Worm (Caenorhabditis elegans): ENCODE results near the gene clec-41.

Gene clec-41

DNA sequence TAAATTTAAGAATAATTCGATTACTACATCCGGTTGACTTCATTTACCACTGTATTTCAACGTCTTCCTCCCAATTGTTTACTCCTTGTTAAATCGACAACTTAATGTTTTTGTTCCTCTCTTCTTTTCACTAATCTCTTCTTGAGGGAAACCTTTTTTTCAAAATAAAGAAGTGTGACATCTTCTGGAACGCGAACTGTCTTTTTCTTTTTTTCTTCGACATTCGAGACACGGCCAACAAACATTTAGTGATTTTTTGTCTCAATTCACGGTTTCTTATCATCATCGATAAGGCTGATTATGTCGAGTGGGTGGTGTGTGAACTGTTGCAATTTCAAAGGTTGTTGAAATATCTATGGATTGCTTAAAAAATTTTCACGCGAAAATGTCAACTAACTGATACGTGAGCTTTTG, 52.7 kb downstream of the clec-41 start (continued):
- TF ChIP-seq pbrm-1 (GFP tag; IDR thresholded peaks at IDR 0.05): no peak
- no peak for TF ChIP-seq nhr-120 (GFP tag; IDR thresholded peaks at IDR 0.05)
- no peak for TF ChIP-seq hrde-1 (tag; optimal IDR thresholded peaks at IDR 0.05; ENCODE audit: borderline replicate concordance)
- TF ChIP-seq ceh-27 (GFP tag; optimal IDR thresholded peaks at IDR 0.05): no peak
- no peak for TF ChIP-seq lsy-27 (tag; optimal IDR thresholded peaks at IDR 0.05; ENCODE audit: borderline replicate concordance, insufficient read depth)
- TF ChIP-seq aptf-3 (GFP tag; IDR thresholded peaks at IDR 0.05): no peak
- TF ChIP-seq lir-1 (GFP tag; conservative IDR thresholded peaks at IDR 0.05): no peak
- TF ChIP-seq ztf-3 (GFP tag; optimal IDR thresholded peaks at IDR 0.05): no peak
- TF ChIP-seq mxl-1 (tag; optimal IDR thresholded peaks at IDR 0.05): no peak
- no peak for TF ChIP-seq sea-2 (GFP tag; IDR thresholded peaks at IDR 0.05)
- TF ChIP-seq zim-3 (tag; optimal IDR thresholded peaks at IDR 0.05): no peak
- TF ChIP-seq him-1 (tag; optimal IDR thresholded peaks at IDR 0.05): no peak
- no peak for TF ChIP-seq ccch-3 (GFP tag; optimal IDR thresholded peaks at IDR 0.05)
- TF ChIP-seq madf-3 (GFP tag; IDR thresholded peaks at IDR 0.05): no peak
- peak; percentile 2 for TF ChIP-seq tbp1 (GFP tag; optimal IDR thresholded peaks at IDR 0.05)
- TF ChIP-seq fkh-3 (tag; optimal IDR thresholded peaks at IDR 0.05): no peak
- no peak for TF ChIP-seq Y95B8A.8 (GFP tag; IDR thresholded peaks at IDR 0.05)
- no peak for TF ChIP-seq unc-130 (GFP tag; optimal IDR thresholded peaks at IDR 0.05)
- no peak for TF ChIP-seq mcd-1 (GFP tag; IDR thresholded peaks at IDR 0.05)
- no peak for TF ChIP-seq Y53F4B.3 (GFP tag; IDR thresholded peaks at IDR 0.05)
- TF ChIP-seq snpc-4 (GFP tag; optimal IDR thresholded peaks at IDR 0.05): no peak
- TF ChIP-seq snpc-4 (tag; optimal IDR thresholded peaks at IDR 0.05): no peak
- TF ChIP-seq ztf-22 (GFP tag; optimal IDR thresholded peaks at IDR 0.05): peak; percentile 41
- TF ChIP-seq efl-1 (GFP tag; optimal IDR thresholded peaks at IDR 0.05): no peak
- no peak for TF ChIP-seq lin-35 (GFP tag; optimal IDR thresholded peaks at IDR 0.05)
- TF ChIP-seq nhr-90 (tag; optimal IDR thresholded peaks at IDR 0.05): no peak
- no peak for TF ChIP-seq B0035.1 (tag; optimal IDR thresholded peaks at IDR 0.05)
- TF ChIP-seq F57A8.1 (GFP tag; optimal IDR thresholded peaks at IDR 0.05): no peak
- TF ChIP-seq Y56A3A.18 (GFP tag; IDR thresholded peaks at IDR 0.05): no peak
- peak; percentile 3 for TF ChIP-seq somi-1 (GFP tag; optimal IDR thresholded peaks at IDR 0.05)
- no peak for TF ChIP-seq F22D6.2 (tag; optimal IDR thresholded peaks at IDR 0.05)
- TF ChIP-seq lag-1 (GFP tag; IDR thresholded peaks at IDR 0.05): no peak
- TF ChIP-seq tlf-1 (GFP tag; optimal IDR thresholded peaks at IDR 0.05): no peak
- peak; percentile 37 for TF ChIP-seq ztf-26 (tag; optimal IDR thresholded peaks at IDR 0.05)
- no peak for TF ChIP-seq hlh-12 (tag; optimal IDR thresholded peaks at IDR 0.05)
- no peak for TF ChIP-seq cebp-1 (GFP tag; IDR thresholded peaks at IDR 0.05)
- peak; percentile 44 for TF ChIP-seq cebp-1 (tag; optimal IDR thresholded peaks at IDR 0.05)

Data from whole organism, young adult.